Worm (Caenorhabditis elegans) whole organism, early embryonic: ENCODE measurements around the gene F10G2.7.

Experiments
- B0310.2 ChIP-seq: sonication (generic microtip); optimal IDR thresholded peaks from 2 replicates; lab custom pipeline; 2016; ENCODE audit warnings: mild to moderate bottlenecking, missing genetic modification characterization, missing compliant biosample characterization
- F13C5.2 ChIP-seq: sonication (generic microtip); optimal IDR thresholded peaks from 2 replicates; lab custom pipeline; 2017; ENCODE audit warnings: mild to moderate bottlenecking, missing genetic modification characterization, inconsistent platforms, missing compliant biosample characterization
- aly-1 ChIP-seq: sonication (generic microtip); optimal IDR thresholded peaks from 2 replicates; lab custom pipeline; 2016; ENCODE audit warnings: missing genetic modification characterization, missing compliant biosample characterization
- ama-1 ChIP-seq: fragments of 150-350 bp; optimal IDR thresholded peaks from 2 replicates; lab custom pipeline; 2014
- ceh-36 ChIP-seq: sonication (generic microtip); optimal IDR thresholded peaks from 2 replicates; lab custom pipeline; 2016; ENCODE audit warnings: missing genetic modification characterization, inconsistent platforms, missing compliant biosample characterization
- ets-7 ChIP-seq: sonication (generic microtip); optimal IDR thresholded peaks from 2 replicates; lab custom pipeline; 2016; ENCODE audit warnings: missing genotype, missing genetic modification characterization, missing compliant biosample characterization
- hmbx-1 ChIP-seq: sonication (generic microtip); optimal IDR thresholded peaks from 2 replicates; lab custom pipeline; 2016; ENCODE audit warnings: mild to moderate bottlenecking, missing genetic modification characterization, missing compliant biosample characterization
- hmg-4 ChIP-seq: fragments of 200-800 bp; sonication (Bioruptor generic); optimal IDR thresholded peaks from 2 replicates; lab custom pipeline; 2018; ENCODE audit warnings: mild to moderate bottlenecking, missing genetic modification characterization, missing compliant biosample characterization
- hnd-1 ChIP-seq: sonication (generic microtip); optimal IDR thresholded peaks from 2 replicates; lab custom pipeline; 2016; ENCODE audit warnings: missing genetic modification characterization, missing compliant biosample characterization
- pes-1 ChIP-seq: fragments of 200-800 bp; sonication (Bioruptor generic); IDR thresholded peaks from 2 replicates; pipeline ENCODE4 v1.3.6; 2022; ENCODE audit warnings: missing genetic modification reagents, missing genetic modification characterization, missing compliant biosample characterization
- scrt-1 ChIP-seq: fragments of 200-800 bp; sonication (Bioruptor generic); IDR thresholded peaks from 2 replicates; pipeline ENCODE4 v1.3.6; 2022; ENCODE audit warnings: missing genetic modification characterization, missing compliant biosample characterization
- sea-1 ChIP-seq: fragments of 200-800 bp; sonication (Bioruptor generic); conservative IDR thresholded peaks from 2 replicates; pipeline ENCODE4 v1.3.6; 2022; ENCODE audit warnings: missing genetic modification characterization, missing compliant biosample characterization
- tbx-11 ChIP-seq: fragments of 200-800 bp; sonication (Bioruptor generic); IDR thresholded peaks from 2 replicates; pipeline ENCODE4 v1.3.6; 2022; ENCODE audit warnings: missing genetic modification characterization, missing compliant biosample characterization
- tbx-37 ChIP-seq: fragments of 200-800 bp; sonication (Bioruptor generic); conservative IDR thresholded peaks from 2 replicates; pipeline ENCODE4 v1.3.6; 2022; ENCODE audit warnings: missing genetic modification reagents, missing genetic modification characterization, missing compliant biosample characterization
- tra-4 ChIP-seq: sonication (generic microtip); optimal IDR thresholded peaks from 2 replicates; lab custom pipeline; 2017; ENCODE audit warnings: missing genetic modification characterization, missing compliant biosample characterization

Gene F10G2.7

ce11 chrV:7295270-7295669, 41.8 kb downstream of the F10G2.7 start, which contains the start of gene F07G11.4:
Gene F07G11.4 (minus strand): TSS chrV:7295370.
- TF ChIP-seq sea-1: no peak
- TF ChIP-seq pes-1 (GFP tag; lab: Robert Waterston, UW): no peak
- no peak for TF ChIP-seq F13C5.2 (tag; lab: Kevin White, UChicago)
- no peak for TF ChIP-seq hmbx-1
- no peak for TF ChIP-seq aly-1 (tag; lab: Kevin White, UChicago)
- no peak for TF ChIP-seq scrt-1
- TF ChIP-seq hnd-1: no peak
- TF ChIP-seq ets-7 (tag; lab: Kevin White, UChicago): no peak

DNA sequence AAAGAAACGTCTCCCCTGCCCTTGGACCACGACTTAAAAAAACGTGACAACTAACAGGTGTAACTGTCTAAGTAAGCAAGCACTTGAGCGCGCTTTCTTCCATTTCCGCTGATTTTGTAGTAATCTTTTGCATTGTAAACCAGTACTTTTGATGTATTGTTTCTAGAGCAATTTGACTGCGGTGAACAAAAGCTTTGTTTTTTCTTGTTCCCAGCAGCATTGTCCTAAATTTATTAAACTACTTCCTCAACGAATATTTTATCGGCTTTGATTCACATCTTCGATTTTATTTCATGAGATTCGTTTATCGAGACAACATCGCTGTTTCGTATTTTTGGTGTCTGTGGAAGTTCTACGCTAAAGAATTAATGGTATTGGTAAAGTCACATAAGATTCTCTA, 48.4 kb downstream of the F10G2.7 start, which contains the start of gene C13A2.1:
C13A2.1 (plus strand) TSS at position 301 of the 400 bp plus-strand sequence.
- TF ChIP-seq ama-1 (no peak), ceh-36 (no peak), pes-1 (GFP tag; lab: Robert Waterston, UW) (no peak), tbx-11 (no peak), aly-1 (tag; lab: Kevin White, UChicago) (no peak), B0310.2 (tag; lab: Kevin White, UChicago) (no peak), hmg-4 (GFP tag; lab: Kevin White, UChicago) (no peak), sea-1 (no peak), tra-4 (tag; lab: Kevin White, UChicago) (no peak), scrt-1 (no peak), hnd-1 (no peak), hmbx-1 (no peak), tbx-37 (GFP tag; lab: Robert Waterston, UW) (no peak)
